Worm (Caenorhabditis elegans) whole organism, midembryonic: ENCODE data around the gene tkr-3.

Experiments
- T22C8.4 ChIP-seq: fragments of 200-800 bp; sonication (Bioruptor generic); IDR thresholded peaks from 2 replicates; pipeline ENCODE4 v1.3.6; 2022; ENCODE audit warnings: missing genetic modification characterization, missing compliant biosample characterization
- cog-1 ChIP-seq: sonication (generic microtip); optimal IDR thresholded peaks from 2 replicates; lab custom pipeline; 2016; ENCODE audit warnings: missing genetic modification characterization, missing compliant biosample characterization
- flt-1 ChIP-seq: fragments of 200-800 bp; sonication (Bioruptor generic); IDR thresholded peaks from 2 replicates; pipeline ENCODE4 v1.3.6; 2022; ENCODE audit warnings: missing genetic modification characterization, missing compliant biosample characterization
- klf-2 ChIP-seq: fragments of 200-800 bp; sonication (Bioruptor generic); conservative IDR thresholded peaks from 2 replicates; pipeline ENCODE4 v1.3.6; 2022; ENCODE audit warnings: missing genetic modification reagents, missing genetic modification characterization, missing compliant biosample characterization
- med-1 ChIP-seq: sonication (generic microtip); optimal IDR thresholded peaks from 2 replicates; lab custom pipeline; 2017; ENCODE audit warnings: missing genetic modification characterization, mild to moderate bottlenecking, missing compliant biosample characterization, antibody characterized with exemption, missing genetic modification reagents; ENCODE audit not compliant: insufficient read depth
- ref-1 ChIP-seq: fragments of 200-800 bp; sonication (Bioruptor generic); conservative IDR thresholded peaks from 2 replicates; pipeline ENCODE4 v1.3.6; 2022; ENCODE audit warnings: missing genetic modification reagents, missing genetic modification characterization, missing compliant biosample characterization
- tab-1 ChIP-seq: fragments of 200-800 bp; sonication (Bioruptor generic); IDR thresholded peaks from 2 replicates; pipeline ENCODE4 v1.3.6; 2022; ENCODE audit warnings: missing genetic modification characterization, missing compliant biosample characterization
- ztf-23 ChIP-seq: fragments of 200-800 bp; sonication (Bioruptor generic); IDR thresholded peaks from 2 replicates; pipeline ENCODE4 v1.3.6; 2022; ENCODE audit warnings: missing genetic modification reagents, missing genetic modification characterization, missing compliant biosample characterization
- ztf-29 ChIP-seq: fragments of 200-800 bp; sonication (Bioruptor generic); IDR thresholded peaks from 2 replicates; pipeline ENCODE4 v1.3.6; 2022; ENCODE audit warnings: missing genetic modification reagents, missing genetic modification characterization, missing compliant biosample characterization

DNA sequence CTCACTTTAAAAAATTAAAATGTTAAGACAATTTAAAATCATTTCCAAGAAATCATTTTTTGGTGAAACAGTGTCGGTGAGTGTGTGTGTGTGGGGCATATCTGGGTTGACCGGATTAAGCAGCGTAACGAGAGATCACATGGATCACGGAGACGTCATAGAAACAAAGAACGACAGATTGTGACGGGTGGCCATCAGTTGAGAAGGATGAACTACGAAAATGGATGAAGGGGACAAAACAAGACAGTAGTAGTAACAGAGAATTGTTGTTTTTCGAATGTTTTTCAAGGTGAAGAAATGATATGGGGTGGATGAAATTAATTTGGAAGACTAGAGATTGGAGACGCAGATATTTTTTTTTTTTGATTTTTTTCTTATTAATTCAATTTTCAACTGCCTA is 14.6 kb upstream of the tkr-3 start:
- TF ChIP-seq med-1 (GFP tag; lab: Kevin White, UChicago): no peak
- no peak for TF ChIP-seq tab-1 (GFP tag; lab: Robert Waterston, UW)
- TF ChIP-seq T22C8.4 (GFP tag; lab: Robert Waterston, UW): no peak
- no peak for TF ChIP-seq ztf-29 (GFP tag; lab: Robert Waterston, UW)
- TF ChIP-seq ref-1 (GFP tag; lab: Robert Waterston, UW): no peak
- TF ChIP-seq flt-1 (GFP tag; lab: Robert Waterston, UW): no peak
- TF ChIP-seq klf-2 (GFP tag; lab: Robert Waterston, UW): no peak
- TF ChIP-seq ztf-23 (GFP tag; lab: Robert Waterston, UW): no peak
- no peak for TF ChIP-seq cog-1
